Worm (Caenorhabditis elegans): ENCODE data around the gene D1025.10.

The D1025.10 gene

DNA sequence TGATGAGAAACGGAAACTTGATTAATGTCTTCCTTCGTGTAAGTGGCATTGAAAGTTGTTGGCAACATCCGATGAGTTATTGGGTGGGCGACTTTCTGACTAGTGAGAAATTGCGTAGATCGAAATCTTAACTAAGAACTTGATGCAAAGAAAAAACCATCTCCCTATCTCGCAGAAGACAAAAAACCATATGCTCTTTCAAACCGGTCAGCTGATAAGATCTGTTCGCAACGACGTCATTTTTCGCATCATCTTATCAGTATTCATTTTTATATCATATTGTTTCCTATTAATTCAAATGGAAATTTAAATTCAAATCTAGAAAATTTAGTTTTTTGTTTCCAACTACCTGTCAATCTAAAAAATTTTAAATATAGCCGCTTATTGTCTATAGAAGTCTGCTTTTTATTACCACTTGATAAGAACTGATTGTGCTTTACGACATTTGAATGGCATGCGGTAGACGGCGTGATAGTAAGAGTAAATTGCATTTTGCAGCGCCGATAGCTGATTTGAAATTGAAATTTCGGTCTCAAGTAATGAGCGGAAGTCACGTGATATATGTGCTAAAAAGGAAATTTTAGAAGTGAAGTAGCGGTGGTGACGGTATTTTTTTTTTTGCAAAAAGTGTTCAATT is 16.1 kb upstream of the D1025.10 start:
- no peak for TF ChIP-seq hnd-1 (tag; optimal IDR thresholded peaks at IDR 0.05)
- no peak for TF ChIP-seq tbx-37 (GFP tag; conservative IDR thresholded peaks at IDR 0.05)

DNA sequence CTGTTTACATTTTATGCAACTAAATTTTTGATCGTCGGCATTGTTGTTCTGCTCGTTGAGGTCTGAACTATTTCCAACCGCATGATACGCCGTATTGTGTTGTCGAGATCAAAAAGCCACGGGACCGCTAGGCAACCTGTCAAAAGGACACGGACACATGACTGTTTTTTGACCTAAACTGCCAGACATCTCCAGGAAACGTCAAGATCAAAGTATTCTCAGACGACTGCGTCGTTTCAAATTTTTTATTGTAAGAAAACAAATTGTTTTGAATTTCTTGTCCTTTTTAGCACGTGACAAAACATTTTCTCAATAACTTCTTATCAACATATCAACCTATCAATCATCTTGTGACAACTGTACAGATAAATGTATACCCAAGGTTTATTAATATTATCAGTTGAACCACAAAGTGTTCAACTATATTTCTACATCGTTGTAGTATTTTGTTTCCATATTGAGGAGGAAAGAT is 14.5 kb upstream of the D1025.10 start:
- TF ChIP-seq hnd-1 (tag; optimal IDR thresholded peaks at IDR 0.05) (no peak), F13C5.2 (tag; optimal IDR thresholded peaks at IDR 0.05) (no peak), ets-7 (tag; optimal IDR thresholded peaks at IDR 0.05) (no peak), pes-1 (GFP tag; IDR thresholded peaks at IDR 0.05) (no peak), hmbx-1 (tag; optimal IDR thresholded peaks at IDR 0.05) (no peak), sea-1 (GFP tag; conservative IDR thresholded peaks at IDR 0.05) (no peak), aly-1 (tag; optimal IDR thresholded peaks at IDR 0.05) (no peak), tbx-11 (GFP tag; IDR thresholded peaks at IDR 0.05) (no peak), tbx-37 (GFP tag; conservative IDR thresholded peaks at IDR 0.05) (no peak), scrt-1 (GFP tag; IDR thresholded peaks at IDR 0.05) (no peak), flt-1 (GFP tag; IDR thresholded peaks at IDR 0.05) (no peak), tra-4 (tag; optimal IDR thresholded peaks at IDR 0.05) (no peak)

DNA sequence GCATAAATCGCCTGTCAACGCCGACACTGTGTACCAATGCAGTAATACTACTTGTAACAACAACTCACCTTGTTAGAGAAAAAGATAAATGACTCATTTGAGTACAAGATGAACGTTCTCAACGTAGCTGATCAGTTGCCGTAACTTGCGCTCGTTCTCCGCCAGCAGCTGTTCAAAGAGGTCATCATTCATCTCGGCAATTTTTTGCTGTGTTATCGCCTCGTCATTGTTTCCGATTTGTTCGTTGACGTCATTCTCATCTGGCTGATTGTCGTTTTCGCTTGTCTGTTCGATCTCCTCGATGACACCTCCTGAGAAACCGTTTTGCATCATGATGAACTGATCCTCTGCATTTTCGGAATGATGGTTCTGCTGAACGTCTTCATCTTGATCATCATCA is 13.4 kb upstream of the D1025.10 start:
- TF ChIP-seq ama-1 (optimal IDR thresholded peaks at IDR 0.05) (no peak), aly-1 (tag; optimal IDR thresholded peaks at IDR 0.05) (no peak), sea-1 (GFP tag; conservative IDR thresholded peaks at IDR 0.05) (no peak), ceh-13 (GFP tag; optimal IDR thresholded peaks at IDR 0.05) (no peak), tbx-37 (GFP tag; conservative IDR thresholded peaks at IDR 0.05) (no peak), hnd-1 (tag; optimal IDR thresholded peaks at IDR 0.05) (no peak), hmbx-1 (tag; optimal IDR thresholded peaks at IDR 0.05) (no peak), ceh-36 (tag; optimal IDR thresholded peaks at IDR 0.05) (no peak), scrt-1 (GFP tag; IDR thresholded peaks at IDR 0.05) (no peak), pes-1 (GFP tag; IDR thresholded peaks at IDR 0.05) (no peak), flt-1 (GFP tag; IDR thresholded peaks at IDR 0.05) (no peak), tra-4 (tag; optimal IDR thresholded peaks at IDR 0.05) (no peak), hmg-4 (GFP tag; optimal IDR thresholded peaks at IDR 0.05) (no peak), ets-7 (tag; optimal IDR thresholded peaks at IDR 0.05) (no peak), tbx-11 (GFP tag; IDR thresholded peaks at IDR 0.05) (no peak), F13C5.2 (tag; optimal IDR thresholded peaks at IDR 0.05) (no peak)

DNA sequence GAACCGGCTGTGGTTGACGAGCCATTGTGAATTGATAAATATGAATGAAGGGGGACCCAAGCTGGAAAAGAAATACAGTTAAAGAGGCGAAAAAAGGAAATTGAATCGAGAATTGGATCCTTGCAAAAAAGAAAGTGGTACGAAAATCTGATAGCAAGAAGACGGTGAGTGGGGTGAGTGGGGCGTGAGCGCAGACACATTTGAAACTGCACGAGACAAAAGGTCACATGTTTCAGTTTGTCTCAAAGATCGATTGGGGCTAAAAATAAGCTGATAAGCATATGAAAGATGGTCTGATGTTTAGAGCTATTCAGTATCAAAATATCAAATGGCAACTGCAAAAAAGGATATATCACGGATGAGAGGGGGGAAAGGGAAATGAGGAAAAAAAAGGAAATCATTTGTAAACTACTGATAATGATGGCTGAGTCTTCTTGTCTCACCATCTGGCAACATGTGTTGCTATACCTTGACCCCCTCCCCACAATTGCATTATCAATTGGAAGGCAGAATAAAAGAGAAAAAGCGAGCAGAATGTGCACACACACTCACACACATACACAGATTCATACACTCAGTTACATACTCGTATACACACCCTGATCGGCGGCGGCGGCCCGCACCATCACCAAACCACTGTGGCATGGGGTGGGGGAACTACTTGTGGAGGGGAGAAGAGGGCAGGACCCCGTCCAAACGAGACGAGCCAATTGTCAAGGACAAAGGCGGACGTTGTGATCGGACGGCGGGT is 12.7 kb upstream of the D1025.10 start, which contains the start of gene M163.1:
TSS of gene M163.1 (minus strand) at position 25 of the 751 bp plus-strand sequence.
- TF ChIP-seq ceh-36 (tag; optimal IDR thresholded peaks at IDR 0.05) (no peak), hmbx-1 (tag; optimal IDR thresholded peaks at IDR 0.05) (no peak), B0310.2 (tag; optimal IDR thresholded peaks at IDR 0.05) (no peak), sea-1 (GFP tag; conservative IDR thresholded peaks at IDR 0.05) (no peak), tra-4 (tag; optimal IDR thresholded peaks at IDR 0.05) (no peak), ama-1 (optimal IDR thresholded peaks at IDR 0.05) (no peak), tbx-37 (GFP tag; conservative IDR thresholded peaks at IDR 0.05) (no peak), scrt-1 (GFP tag; IDR thresholded peaks at IDR 0.05) (peak; percentile 46; the same call in 1 of the 2 replicates), aly-1 (tag; optimal IDR thresholded peaks at IDR 0.05) (no peak), hmg-4 (GFP tag; optimal IDR thresholded peaks at IDR 0.05) (peak; percentile 87), F13C5.2 (tag; optimal IDR thresholded peaks at IDR 0.05) (peak; percentile 15), pes-1 (GFP tag; IDR thresholded peaks at IDR 0.05) (0 out of 2 replicates have a peak, but pooled peaks have one; percentile 13), ceh-13 (GFP tag; optimal IDR thresholded peaks at IDR 0.05) (peak; percentile 16), flt-1 (GFP tag; IDR thresholded peaks at IDR 0.05) (no peak), hnd-1 (tag; optimal IDR thresholded peaks at IDR 0.05) (peak; percentile 0), ets-7 (tag; optimal IDR thresholded peaks at IDR 0.05) (no peak), tbx-11 (GFP tag; IDR thresholded peaks at IDR 0.05) (no peak)

DNA sequence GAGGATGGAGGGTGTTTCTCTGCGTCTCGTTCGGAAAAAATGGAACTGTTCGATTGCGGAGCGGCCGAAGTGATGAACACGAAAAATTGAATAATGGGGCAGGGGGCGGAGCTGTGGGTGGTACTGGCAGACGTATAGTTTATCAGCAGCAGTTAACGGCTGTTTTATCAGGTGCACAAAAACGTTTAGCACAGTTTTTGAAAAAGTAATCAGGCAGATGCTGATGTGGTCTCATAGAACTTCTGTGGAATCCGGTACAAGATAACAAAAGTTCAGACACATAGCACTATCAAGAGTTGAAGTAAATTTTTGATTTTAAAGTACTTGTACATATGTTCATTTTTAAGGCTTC is 12.1 kb upstream of the D1025.10 start:
- TF ChIP-seq tbx-37 (GFP tag; conservative IDR thresholded peaks at IDR 0.05) (no peak), pes-1 (GFP tag; IDR thresholded peaks at IDR 0.05) (0 out of 2 replicates have a peak, but pooled peaks have one; percentile 0)

DNA sequence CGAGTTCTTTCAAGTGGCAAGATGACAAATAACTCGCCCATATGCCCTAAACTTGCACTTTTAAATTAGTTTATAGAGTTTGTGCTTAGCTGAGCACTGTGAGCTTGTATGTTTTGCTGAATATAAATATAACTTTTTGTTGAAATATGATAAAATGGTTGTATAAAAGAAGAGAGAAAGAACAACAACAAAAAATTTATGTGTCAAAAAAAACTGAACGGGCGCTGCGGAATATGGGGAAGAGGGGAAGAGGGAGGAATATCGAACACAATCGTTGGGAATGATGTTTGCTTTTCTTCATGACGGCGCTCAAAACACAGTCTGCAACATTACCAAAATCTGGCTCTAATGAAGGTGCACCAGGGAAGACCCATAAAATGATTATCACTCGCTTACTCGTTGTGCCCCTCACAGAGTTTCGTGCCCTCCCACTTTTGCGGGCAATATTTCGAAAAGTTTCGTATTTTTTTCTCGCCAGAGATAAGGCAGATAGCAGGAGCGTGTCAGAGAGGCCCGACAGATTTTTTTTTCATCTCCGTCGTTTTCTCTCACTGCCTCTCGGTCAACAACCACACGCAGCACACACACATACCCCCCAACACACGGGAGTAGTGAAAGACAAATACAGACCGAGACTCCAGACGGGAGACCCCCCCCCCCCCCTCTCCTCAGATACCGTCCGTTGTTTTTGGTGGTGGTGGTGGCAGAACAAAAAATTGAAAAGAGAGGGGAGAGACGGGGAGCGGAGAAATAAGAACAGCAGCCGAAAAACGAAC is 10.9 kb upstream of the D1025.10 start:
- TF ChIP-seq sea-1 (GFP tag; conservative IDR thresholded peaks at IDR 0.05) = 0 out of 2 replicates have a peak, but pooled peaks have one; percentile 40
- no peak for TF ChIP-seq aly-1 (tag; optimal IDR thresholded peaks at IDR 0.05)
- peak; percentile 82 for TF ChIP-seq hmg-4 (GFP tag; optimal IDR thresholded peaks at IDR 0.05)

DNA sequence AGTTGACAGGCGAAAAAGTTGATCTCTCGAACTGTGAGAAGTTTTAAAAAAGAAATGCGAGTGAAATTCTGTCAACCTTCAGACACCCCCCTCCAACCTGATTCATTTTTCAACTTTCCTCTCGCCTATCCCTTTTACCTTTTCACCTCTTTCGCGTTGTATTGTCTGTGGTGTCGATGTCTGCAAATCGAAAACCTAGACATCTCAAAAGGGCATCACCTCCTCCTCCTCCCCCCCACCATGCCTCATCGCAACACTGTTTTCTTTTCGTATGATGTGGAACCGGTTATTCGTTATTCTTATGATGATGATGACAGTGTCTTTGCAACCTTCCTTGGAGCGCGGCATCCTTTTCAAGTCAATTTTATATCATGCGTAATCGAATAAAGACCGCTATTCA is 8.7 kb upstream of the D1025.10 start:
- no peak for TF ChIP-seq pes-1 (GFP tag; IDR thresholded peaks at IDR 0.05)
- TF ChIP-seq scrt-1 (GFP tag; IDR thresholded peaks at IDR 0.05) = no peak
- TF ChIP-seq tra-4 (tag; optimal IDR thresholded peaks at IDR 0.05) = no peak
- no peak for TF ChIP-seq tbx-37 (GFP tag; conservative IDR thresholded peaks at IDR 0.05)
- TF ChIP-seq tbx-11 (GFP tag; IDR thresholded peaks at IDR 0.05) = no peak
- TF ChIP-seq flt-1 (GFP tag; IDR thresholded peaks at IDR 0.05) = no peak
- TF ChIP-seq ets-7 (tag; optimal IDR thresholded peaks at IDR 0.05) = no peak
- TF ChIP-seq ceh-36 (tag; optimal IDR thresholded peaks at IDR 0.05) = no peak
- no peak for TF ChIP-seq hnd-1 (tag; optimal IDR thresholded peaks at IDR 0.05)
- no peak for TF ChIP-seq ceh-13 (GFP tag; optimal IDR thresholded peaks at IDR 0.05)
- TF ChIP-seq hmg-4 (GFP tag; optimal IDR thresholded peaks at IDR 0.05) = no peak
- no peak for TF ChIP-seq B0310.2 (tag; optimal IDR thresholded peaks at IDR 0.05)
- TF ChIP-seq F13C5.2 (tag; optimal IDR thresholded peaks at IDR 0.05) = no peak
- no peak for TF ChIP-seq sea-1 (GFP tag; conservative IDR thresholded peaks at IDR 0.05)
